Fruit fly (Drosophila melanogaster): ENCODE results near the gene RhoGAP93B.

dm6 chr3R:21091500-21091899 lies 6.1 kb downstream of the RhoGAP93B start:
- no peak for TF ChIP-seq ttk (optimal IDR thresholded peaks at IDR 0.05)
- TF ChIP-seq insv (optimal IDR thresholded peaks at IDR 0.05), result no peak
- TF ChIP-seq psq (optimal IDR thresholded peaks at IDR 0.05), result no peak

All from Kc167 (cell line).